Fruit fly (Drosophila melanogaster) whole organism, embryonic: ENCODE results near the gene smg.

Experiments used
- Awh ChIP-seq: fragments of 200-800 bp; sonication (Bioruptor generic); IDR thresholded peaks from 2 replicates; pipeline ENCODE4, ENCODE4 v1.3.6; 2022; ENCODE audit warnings: missing biosample characterization, missing genetic modification characterization
- CG10321 ChIP-seq: fragments of 200-800 bp; sonication (Bioruptor generic); IDR thresholded peaks from 2 replicates; pipeline ENCODE4 v1.3.6; 2022; ENCODE audit warnings: missing biosample characterization, missing genetic modification characterization
- CG10959 ChIP-seq: fragments of 200-800 bp; sonication (Bioruptor generic); IDR thresholded peaks from 2 replicates; pipeline ENCODE4 v1.3.6; 2022; ENCODE audit warnings: missing biosample characterization, missing genetic modification characterization
- CG10979 ChIP-seq: fragments of 200-800 bp; sonication (Bioruptor generic); optimal IDR thresholded peaks from 2 replicates; lab custom pipeline; 2018; ENCODE audit warnings: missing biosample characterization, mild to moderate bottlenecking, missing genetic modification characterization, moderate library complexity
- CG11695 ChIP-seq: fragments of 200-800 bp; sonication (Bioruptor generic); IDR thresholded peaks from 3 replicates; pipeline ENCODE4 v1.3.6; 2022; ENCODE audit warnings: missing biosample characterization, missing genetic modification characterization
- CG13424 ChIP-seq: fragments of 200-800 bp; sonication (Bioruptor generic); optimal IDR thresholded peaks from 2 replicates; lab custom pipeline; 2019; ENCODE audit warnings: missing biosample characterization, mild to moderate bottlenecking, missing genetic modification characterization, moderate library complexity
- CG13775 ChIP-seq: fragments of 200-800 bp; sonication (Bioruptor generic); optimal IDR thresholded peaks from 3 replicates; lab custom pipeline; 2017; ENCODE audit warnings: missing biosample characterization, mild to moderate bottlenecking, missing genetic modification characterization
- CG1529 ChIP-seq: fragments of 200-800 bp; sonication (Bioruptor generic); optimal IDR thresholded peaks from 3 replicates; lab custom pipeline; 2018; ENCODE audit warnings: missing biosample characterization, missing genetic modification characterization
- CG15514 ChIP-seq: fragments of 200-800 bp; sonication (Bioruptor generic); optimal IDR thresholded peaks from 3 replicates; lab custom pipeline; 2017; ENCODE audit warnings: missing biosample characterization, missing genetic modification characterization, mild to moderate bottlenecking, moderate library complexity, missing genetic modification reagents
- CG15696 ChIP-seq: fragments of 200-800 bp; sonication (Bioruptor generic); optimal IDR thresholded peaks from 2 replicates; lab custom pipeline; 2019; ENCODE audit warnings: missing biosample characterization, mild to moderate bottlenecking, missing genetic modification characterization, moderate library complexity
- CG1603 ChIP-seq: fragments of 200-800 bp; sonication (Bioruptor generic); optimal IDR thresholded peaks from 2 replicates; lab custom pipeline; 2019; ENCODE audit warnings: missing biosample characterization, mild to moderate bottlenecking, missing genetic modification characterization, moderate library complexity
- CG16815 ChIP-seq: fragments of 200-800 bp; sonication (Bioruptor generic); optimal IDR thresholded peaks from 3 replicates; lab custom pipeline; 2017; ENCODE audit warnings: missing biosample characterization, mild to moderate bottlenecking, missing genetic modification characterization
- CG17328 ChIP-seq: fragments of 200-800 bp; sonication (Bioruptor generic); IDR thresholded peaks from 2 replicates; pipeline ENCODE4 v1.3.6; 2022; ENCODE audit warnings: missing biosample characterization, missing genetic modification characterization
- CG17612 ChIP-seq: fragments of 200-800 bp; sonication (Bioruptor generic); IDR thresholded peaks from 2 replicates; pipeline ENCODE4 v1.3.6; 2022; ENCODE audit warnings: missing biosample characterization, missing genetic modification characterization
- CG2889 ChIP-seq: fragments of 200-800 bp; sonication (Bioruptor generic); IDR thresholded peaks from 3 replicates; pipeline ENCODE4 v1.3.6; 2022; ENCODE audit warnings: missing biosample characterization, missing genetic modification characterization
- CG33213 ChIP-seq: fragments of 200-800 bp; sonication (Bioruptor generic); optimal IDR thresholded peaks from 3 replicates; lab custom pipeline; 2016; ENCODE audit warnings: missing biosample characterization, missing genetic modification characterization
- CG4404 ChIP-seq: fragments of 200-800 bp; sonication (Bioruptor generic); IDR thresholded peaks from 2 replicates; pipeline ENCODE4 v1.3.6; 2022; ENCODE audit warnings: missing biosample characterization, missing genetic modification characterization
- CG9817 ChIP-seq: fragments of 200-800 bp; sonication (Bioruptor generic); optimal IDR thresholded peaks from 2 replicates; lab custom pipeline; 2018; ENCODE audit warnings: missing biosample characterization, mild to moderate bottlenecking, missing genetic modification characterization, moderate library complexity
- H15 ChIP-seq: fragments of 200-800 bp; sonication (Bioruptor generic); IDR thresholded peaks from 3 replicates; pipeline ENCODE4 v1.3.6; 2022; ENCODE audit warnings: missing biosample characterization, missing genetic modification characterization
- HLH54F ChIP-seq: fragments of 200-800 bp; sonication (Bioruptor generic); optimal IDR thresholded peaks from 3 replicates; lab custom pipeline; 2016; ENCODE audit warnings: missing biosample characterization, missing genetic modification characterization
- HmgZ ChIP-seq: fragments of 200-800 bp; sonication (Bioruptor generic); optimal IDR thresholded peaks from 2 replicates; lab custom pipeline; 2018; ENCODE audit warnings: missing biosample characterization, mild to moderate bottlenecking, missing genetic modification characterization
- MESR4 ChIP-seq: fragments of 200-800 bp; sonication (Bioruptor generic); optimal IDR thresholded peaks from 2 replicates; lab custom pipeline; 2018; ENCODE audit warnings: missing biosample characterization, mild to moderate bottlenecking, missing genetic modification characterization, moderate library complexity
- Max ChIP-seq: fragments of 200-800 bp; sonication (Bioruptor generic); optimal IDR thresholded peaks from 2 replicates; lab custom pipeline; 2016; ENCODE audit warnings: missing biosample characterization, mild to moderate bottlenecking, missing genetic modification characterization
- Nf-YB ChIP-seq: fragments of 200-800 bp; sonication (Bioruptor generic); optimal IDR thresholded peaks from 3 replicates; lab custom pipeline; 2019; ENCODE audit warnings: missing biosample characterization, mild to moderate bottlenecking, missing genetic modification characterization, moderate library complexity
- PHDP ChIP-seq: fragments of 200-800 bp; sonication (Bioruptor generic); optimal IDR thresholded peaks from 3 replicates; lab custom pipeline; 2018; ENCODE audit warnings: missing biosample characterization, mild to moderate bottlenecking, missing genetic modification characterization, moderate library complexity
- Side ChIP-seq: fragments of 200-800 bp; sonication (Bioruptor generic); optimal IDR thresholded peaks from 2 replicates; lab custom pipeline; 2016; ENCODE audit warnings: missing biosample characterization, missing genetic modification characterization
- Sin3A ChIP-seq: fragments of >200 bp; optimal IDR thresholded peaks from 2 replicates; lab custom pipeline; 2018
- Ssrp ChIP-seq: fragments of 200-800 bp; sonication (Bioruptor generic); optimal IDR thresholded peaks from 2 replicates; lab custom pipeline; 2018; ENCODE audit warnings: missing biosample characterization, mild to moderate bottlenecking, missing genetic modification characterization, moderate library complexity
- Stat92E ChIP-seq, 3 experiments: fragments of >200 bp in 2 of 3; fragments of 200-800 bp in 1 of 3; sonication (Bioruptor generic) in 1 of 3; optimal IDR thresholded peaks; 2 replicates each; lab custom pipeline; 2017 to 2019; ENCODE audit warnings: missing biosample characterization in 3 of 3, missing genetic modification characterization in 3 of 3, mild to moderate bottlenecking in 1 of 3, moderate library complexity in 1 of 3
- Taf1 ChIP-seq: fragments of 200-800 bp; sonication (Bioruptor generic); IDR thresholded peaks from 2 replicates; pipeline ENCODE4 v1.3.6; 2022; ENCODE audit warnings: missing biosample characterization, missing genetic modification characterization
- ara ChIP-seq: fragments of 200-800 bp; sonication (Bioruptor generic); IDR thresholded peaks from 2 replicates; pipeline ENCODE4 v1.3.6; 2022; ENCODE audit warnings: missing biosample characterization, missing genetic modification characterization
- az2 ChIP-seq: fragments of 200-800 bp; sonication (Bioruptor generic); optimal IDR thresholded peaks from 3 replicates; lab custom pipeline; 2016; ENCODE audit warnings: missing biosample characterization, missing genetic modification characterization
- bigmax ChIP-seq: fragments of 200-800 bp; sonication (Bioruptor generic); optimal IDR thresholded peaks from 2 replicates; lab custom pipeline; 2018; ENCODE audit warnings: missing biosample characterization, mild to moderate bottlenecking, missing genetic modification characterization
- caup ChIP-seq: fragments of 200-800 bp; sonication (Bioruptor generic); optimal IDR thresholded peaks from 3 replicates; lab custom pipeline; 2017; ENCODE audit warnings: missing biosample characterization, mild to moderate bottlenecking, missing genetic modification characterization, moderate library complexity; ENCODE audit not compliant: severe bottlenecking
- fu2 ChIP-seq: fragments of 200-800 bp; sonication (Bioruptor generic); optimal IDR thresholded peaks from 2 replicates; lab custom pipeline; 2016; ENCODE audit warnings: missing biosample characterization, missing genetic modification characterization
- hkb ChIP-seq, 2 experiments: fragments of 200-800 bp in 1 of 2; fragments of >200 bp in 1 of 2; sonication (Bioruptor generic) in 1 of 2; IDR thresholded peaks in 1 of 2; optimal IDR thresholded peaks in 1 of 2; 2 replicates each; pipeline versions ENCODE4 v1.3.6 to Lab custom; 2017 to 2022; ENCODE audit warnings: missing biosample characterization in 1 of 2, missing genetic modification characterization in 1 of 2
- hth ChIP-seq: fragments of >200 bp; optimal IDR thresholded peaks from 2 replicates; lab custom pipeline; 2017; ENCODE audit warnings: inconsistent platforms
- lov ChIP-seq, 2 experiments: fragments of 200-800 bp in 1 of 2; fragments of >200 bp in 1 of 2; sonication (Bioruptor generic) in 1 of 2; IDR thresholded peaks in 1 of 2; optimal IDR thresholded peaks in 1 of 2; 2 replicates in 1 of 2; 3 replicates in 1 of 2; pipeline versions ENCODE4 v1.3.6 to Lab custom; 2017 to 2022; ENCODE audit warnings: missing biosample characterization in 1 of 2, missing genetic modification characterization in 1 of 2
- nmo ChIP-seq: fragments of 200-800 bp; sonication (Bioruptor generic); optimal IDR thresholded peaks from 2 replicates; lab custom pipeline; 2018; ENCODE audit warnings: missing biosample characterization, mild to moderate bottlenecking, missing genetic modification characterization, moderate library complexity
- nom ChIP-seq: fragments of 200-800 bp; sonication (Bioruptor generic); optimal IDR thresholded peaks from 2 replicates; lab custom pipeline; 2017; ENCODE audit warnings: missing biosample characterization, missing genetic modification characterization, mild to moderate bottlenecking, moderate library complexity, missing genetic modification reagents
- onecut ChIP-seq: fragments of 200-800 bp; sonication (Bioruptor generic); IDR thresholded peaks from 2 replicates; pipeline ENCODE4 v1.3.6; 2022; ENCODE audit warnings: missing biosample characterization, missing genetic modification characterization
- pan ChIP-seq, 4 experiments: fragments of >200 bp in 3 of 4; fragments of 200-800 bp in 1 of 4; sonication (Bioruptor generic) in 1 of 4; optimal IDR thresholded peaks in 3 of 4; IDR thresholded peaks in 1 of 4; 2 replicates each; pipeline versions ENCODE4 v1.3.6 to Lab custom; 2017 to 2022; ENCODE audit warnings: missing biosample characterization in 2 of 4, missing genetic modification characterization in 2 of 4, mixed read lengths in 1 of 4
- ro ChIP-seq: fragments of 200-800 bp; sonication (Bioruptor generic); IDR thresholded peaks from 2 replicates; pipeline ENCODE4 v1.3.6; 2022; ENCODE audit warnings: missing biosample characterization, missing genetic modification characterization
- unpg ChIP-seq: fragments of 200-800 bp; sonication (Bioruptor generic); optimal IDR thresholded peaks from 3 replicates; lab custom pipeline; 2018; ENCODE audit warnings: missing biosample characterization, mild to moderate bottlenecking, missing genetic modification characterization, moderate library complexity
- vfl ChIP-seq: fragments of 200-800 bp; sonication (Bioruptor generic); optimal IDR thresholded peaks from 2 replicates; lab custom pipeline; 2016; ENCODE audit warnings: missing biosample characterization, missing genetic modification characterization
- zen ChIP-seq: fragments of 200-800 bp; sonication (Bioruptor generic); optimal IDR thresholded peaks from 3 replicates; lab custom pipeline; 2018; ENCODE audit warnings: missing biosample characterization, mild to moderate bottlenecking, missing genetic modification characterization, moderate library complexity
- zf30C ChIP-seq: fragments of 200-800 bp; sonication (Bioruptor generic); optimal IDR thresholded peaks from 3 replicates; lab custom pipeline; 2018; ENCODE audit warnings: missing biosample characterization, mild to moderate bottlenecking, missing genetic modification characterization
- zfh1 ChIP-seq: fragments of 200-800 bp; sonication (Bioruptor generic); IDR thresholded peaks from 3 replicates; pipeline ENCODE4 v1.3.6; 2022; ENCODE audit warnings: missing biosample characterization, missing genetic modification characterization

The smg gene

DNA sequence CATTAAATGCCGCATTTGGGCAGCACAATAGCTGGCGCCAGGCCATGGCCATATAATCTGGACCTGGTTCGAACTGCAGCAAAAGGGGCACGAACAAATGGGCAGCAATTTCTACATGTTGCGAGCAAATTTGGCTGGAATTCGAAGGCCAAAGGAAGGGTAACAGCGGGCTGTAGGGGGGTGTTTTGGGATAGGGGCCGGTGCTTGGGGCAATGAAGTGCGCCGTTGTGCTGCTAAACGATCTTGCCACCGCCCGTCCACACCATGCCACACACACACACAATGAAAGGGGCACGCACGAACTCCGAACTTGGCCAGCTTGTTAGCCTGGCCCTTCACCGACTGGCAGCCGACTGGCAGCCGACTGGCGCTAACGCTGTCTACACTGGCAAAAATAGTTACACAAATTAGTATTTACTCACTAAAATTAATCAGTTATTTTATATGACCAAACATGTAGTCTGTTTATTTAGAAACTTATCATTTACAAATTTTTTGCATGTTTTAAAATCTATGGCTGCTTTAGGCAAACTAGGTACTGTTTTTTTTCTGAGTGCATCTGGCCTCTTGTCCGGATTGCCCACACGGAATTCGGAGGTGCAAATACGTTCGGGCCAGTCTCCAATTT lies 36.3 kb upstream of the smg start (continued):
- TF ChIP-seq lov (optimal IDR thresholded peaks at IDR 0.05; lab: Kevin White, UChicago): no peak
- peak; percentile 34; the same call in 1 of the 3 replicates for TF ChIP-seq lov (GFP tag; IDR thresholded peaks at IDR 0.05; lab: Robert Waterston, UW)
- TF ChIP-seq Awh: peak; percentile 70
- TF ChIP-seq nom: peak; percentile 61
- TF ChIP-seq HLH54F (GFP tag; lab: Kevin White, UChicago): no peak
- TF ChIP-seq fu2: no peak
- no peak for TF ChIP-seq hkb (optimal IDR thresholded peaks at IDR 0.05; lab: Kevin White, UChicago)
- TF ChIP-seq hkb (GFP tag; IDR thresholded peaks at IDR 0.05; lab: Robert Waterston, UW): peak; percentile 75
- no peak for TF ChIP-seq Side (GFP tag; lab: Kevin White, UChicago)
- TF ChIP-seq Nf-YB (GFP tag; lab: Kevin White, UChicago): no peak
- peak; percentile 86 for TF ChIP-seq CG10959 (GFP tag; lab: Robert Waterston, UW)
- peak; percentile 23; the same call in 1 of the 2 replicates for TF ChIP-seq ro
- TF ChIP-seq CG17612 (GFP tag; lab: Robert Waterston, UW): no peak
- TF ChIP-seq zen (tag; lab: Kevin White, UChicago): peak; percentile 92
- no peak for TF ChIP-seq Sin3A (lab: Kevin White, UChicago)
- no peak for TF ChIP-seq hth (lab: Kevin White, UChicago)
- TF ChIP-seq Stat92E (GFP tag; optimal IDR thresholded peaks at IDR 0.05; lab: Kevin White, UChicago): no peak
- TF ChIP-seq caup: no peak
- no peak for TF ChIP-seq HmgZ (tag; lab: Kevin White, UChicago)
- TF ChIP-seq CG11695 (GFP tag; lab: Robert Waterston, UW): 0 out of 3 replicates have a peak, but pooled peaks have one; percentile 52
- peak; percentile 34 for TF ChIP-seq CG16815 (GFP tag; lab: Kevin White, UChicago)
- TF ChIP-seq CG15514 (GFP tag; lab: Kevin White, UChicago): no peak
- peak; percentile 50 for TF ChIP-seq az2 (GFP tag; lab: Kevin White, UChicago)
- TF ChIP-seq CG15696 (tag; lab: Kevin White, UChicago): peak; percentile 73
- peak; percentile 37 for TF ChIP-seq zf30C (GFP tag; lab: Kevin White, UChicago)
- peak; percentile 56 for TF ChIP-seq Max (GFP tag; lab: Kevin White, UChicago)
- peak; percentile 22 for TF ChIP-seq Ssrp
- TF ChIP-seq CG13775 (GFP tag; lab: Kevin White, UChicago): peak; percentile 33
- TF ChIP-seq unpg (GFP tag; lab: Kevin White, UChicago): peak; percentile 3
- TF ChIP-seq zfh1: peak; percentile 89
- peak; percentile 54 for TF ChIP-seq CG33213
- peak; percentile 85 for TF ChIP-seq CG17328 (GFP tag; lab: Robert Waterston, UW)
- no peak for TF ChIP-seq vfl (GFP tag; lab: Kevin White, UChicago)
- no peak for TF ChIP-seq CG9817 (tag; lab: Kevin White, UChicago)
- TF ChIP-seq ara (GFP tag; lab: Robert Waterston, UW): peak; percentile 90
- TF ChIP-seq bigmax (GFP tag; lab: Kevin White, UChicago): no peak
- TF ChIP-seq CG2889 (GFP tag; lab: Robert Waterston, UW): 0 out of 3 replicates have a peak, but pooled peaks have one; percentile 24
- no peak for TF ChIP-seq pan (optimal IDR thresholded peaks at IDR 0.05; lab: Kevin White, UChicago)
- TF ChIP-seq pan (GFP tag; optimal IDR thresholded peaks at IDR 0.05 in 1 of 2, IDR thresholded peaks at IDR 0.05 in 1 of 2): peak in 1 of 2 experiments; percentile 78
- TF ChIP-seq CG1529: peak; percentile 27
- TF ChIP-seq CG4404 (GFP tag; lab: Robert Waterston, UW): peak; percentile 78
- peak; percentile 38 for TF ChIP-seq CG13424 (tag; lab: Kevin White, UChicago)
- peak; percentile 0 for TF ChIP-seq CG1603 (tag; lab: Kevin White, UChicago)
- TF ChIP-seq nmo (GFP tag; lab: Kevin White, UChicago): peak; percentile 66
- TF ChIP-seq Taf1: no peak
- peak; percentile 11 for TF ChIP-seq PHDP (tag; lab: Kevin White, UChicago)
- peak; percentile 54 for TF ChIP-seq onecut
- TF ChIP-seq CG10321 (GFP tag; lab: Robert Waterston, UW): peak; percentile 26; the same call in 1 of the 2 replicates
- no peak for TF ChIP-seq MESR4 (GFP tag; lab: Kevin White, UChicago)
- TF ChIP-seq H15: peak; percentile 70
- peak; percentile 91 for TF ChIP-seq CG10979 (tag; lab: Kevin White, UChicago)
